Worm (Caenorhabditis elegans) whole organism, L1 larva: ENCODE data around the gene T23E7.6.

Source experiments
- C16A3.4 ChIP-seq: fragments of 150-350 bp; optimal IDR thresholded peaks from 2 replicates; lab custom pipeline; 2014; ENCODE audit warnings: missing biosample characterization, missing genetic modification characterization
- aha-1 ChIP-seq: fragments of 150-350 bp; optimal IDR thresholded peaks from 2 replicates; lab custom pipeline; 2014; ENCODE audit warnings: missing biosample characterization, missing genetic modification characterization
- ama-1 ChIP-seq: fragments of 150-350 bp; optimal IDR thresholded peaks from 2 replicates; lab custom pipeline; 2014
- ceh-8 ChIP-seq: fragments of 200-800 bp; sonication (Bioruptor generic); optimal IDR thresholded peaks from 2 replicates; lab custom pipeline; 2018; ENCODE audit warnings: mild to moderate bottlenecking, missing genetic modification characterization, moderate library complexity, missing compliant biosample characterization
- ceh-82 ChIP-seq, 3 experiments: fragments of 150-350 bp in 1 of 3; sonication (generic microtip) in 2 of 3; optimal IDR thresholded peaks; 2 replicates each; lab custom pipeline; 2014 to 2017; ENCODE audit warnings: missing biosample characterization in 3 of 3, missing genetic modification characterization in 3 of 3
- ceh-88 ChIP-seq: fragments of 200-800 bp; sonication (Bioruptor generic); IDR thresholded peaks from 2 replicates; pipeline ENCODE4 v1.3.6; 2022; ENCODE audit warnings: missing genetic modification characterization, missing compliant biosample characterization
- ces-1 ChIP-seq: fragments of 150-350 bp; optimal IDR thresholded peaks from 2 replicates; lab custom pipeline; 2014; ENCODE audit warnings: missing biosample characterization, missing genetic modification reagents, missing genetic modification characterization
- dsc-1 ChIP-seq: sonication (generic microtip); optimal IDR thresholded peaks from 2 replicates; lab custom pipeline; 2016; ENCODE audit warnings: mild to moderate bottlenecking, missing genetic modification characterization, missing compliant biosample characterization
- efl-1 ChIP-seq, 4 experiments: fragments of 150-350 bp; optimal IDR thresholded peaks in 3 of 4; peaks in 1 of 4; 1 replicate in 1 of 4; 2 replicates in 3 of 4; lab custom pipeline; 2014; ENCODE audit warnings: missing biosample characterization in 2 of 4, missing genetic modification characterization in 2 of 4, missing genetic modification reagents in 2 of 4
- efl-3 ChIP-seq: fragments of 200-800 bp; sonication (Bioruptor generic); optimal IDR thresholded peaks from 2 replicates; lab custom pipeline; 2018; ENCODE audit warnings: mild to moderate bottlenecking, missing genetic modification characterization, missing compliant biosample characterization
- egl-27 ChIP-seq, 2 experiments: fragments of 150-350 bp in 1 of 2; sonication (generic microtip); optimal IDR thresholded peaks; 3 replicates each; lab custom pipeline; 2017 to 2018; ENCODE audit warnings: missing biosample characterization in 2 of 2, missing genetic modification characterization in 2 of 2, missing genetic modification reagents in 2 of 2
- ets-5 ChIP-seq: fragments of 200-800 bp; sonication (Bioruptor generic); IDR thresholded peaks from 2 replicates; pipeline ENCODE4 v1.3.6; 2022; ENCODE audit warnings: missing genetic modification characterization, missing compliant biosample characterization
- fkh-8 ChIP-seq: sonication (generic microtip); optimal IDR thresholded peaks from 2 replicates; lab custom pipeline; 2016; ENCODE audit warnings: mild to moderate bottlenecking, missing genetic modification characterization, missing compliant biosample characterization
- fos-1 ChIP-seq: fragments of 150-350 bp; optimal IDR thresholded peaks from 2 replicates; lab custom pipeline; 2014; ENCODE audit warnings: missing biosample characterization, missing genetic modification characterization
- hlh-17 ChIP-seq: fragments of 200-800 bp; sonication (Bioruptor generic); optimal IDR thresholded peaks from 2 replicates; lab custom pipeline; 2018; ENCODE audit warnings: missing genetic modification characterization, mild to moderate bottlenecking, missing compliant biosample characterization, moderate library complexity, borderline replicate concordance
- hlh-4 ChIP-seq: sonication (generic microtip); optimal IDR thresholded peaks from 2 replicates; lab custom pipeline; 2016; ENCODE audit warnings: mild to moderate bottlenecking, missing genetic modification characterization, missing compliant biosample characterization
- hpl-2 ChIP-seq: fragments of 150-350 bp; optimal IDR thresholded peaks from 2 replicates; lab custom pipeline; 2014; ENCODE audit warnings: missing biosample characterization, missing genetic modification reagents, missing genetic modification characterization
- lin-15B ChIP-seq: fragments of 150-350 bp; sonication (generic microtip); optimal IDR thresholded peaks from 3 replicates; lab custom pipeline; 2014; ENCODE audit warnings: missing biosample characterization, missing genetic modification characterization
- lin-39 ChIP-seq: fragments of 150-350 bp; optimal IDR thresholded peaks from 2 replicates; lab custom pipeline; 2014; ENCODE audit warnings: missing biosample characterization, missing genetic modification reagents, missing genetic modification characterization
- lir-3 ChIP-seq: sonication (generic microtip); optimal IDR thresholded peaks from 2 replicates; lab custom pipeline; 2016; ENCODE audit warnings: mild to moderate bottlenecking, missing genetic modification characterization, moderate library complexity, missing compliant biosample characterization; ENCODE audit not compliant: poor library complexity
- lsy-2 ChIP-seq, 2 experiments: fragments of 150-350 bp; optimal IDR thresholded peaks; 2 replicates each; lab custom pipeline; 2014; ENCODE audit warnings: missing biosample characterization in 2 of 2, missing genetic modification characterization in 2 of 2
- mef-2 ChIP-seq: fragments of 150-350 bp; optimal IDR thresholded peaks from 2 replicates; lab custom pipeline; 2014; ENCODE audit warnings: missing biosample characterization, missing genetic modification characterization
- mep-1 ChIP-seq: fragments of 150-350 bp; optimal IDR thresholded peaks from 2 replicates; lab custom pipeline; 2014; ENCODE audit warnings: missing biosample characterization, missing genetic modification characterization
- nhr-11 ChIP-seq: fragments of 150-350 bp; optimal IDR thresholded peaks from 2 replicates; lab custom pipeline; 2014; ENCODE audit warnings: missing biosample characterization, missing genetic modification characterization
- nhr-19 ChIP-seq: fragments of 200-800 bp; sonication (Bioruptor generic); conservative IDR thresholded peaks from 2 replicates; pipeline ENCODE4 v1.3.6; 2022; ENCODE audit warnings: missing genetic modification characterization, missing compliant biosample characterization
- nhr-28 ChIP-seq: fragments of 150-350 bp; optimal IDR thresholded peaks from 2 replicates; lab custom pipeline; 2014; ENCODE audit warnings: missing biosample characterization, missing genetic modification characterization
- nhr-47 ChIP-seq: sonication (generic microtip); optimal IDR thresholded peaks from 2 replicates; lab custom pipeline; 2016; ENCODE audit warnings: mild to moderate bottlenecking, missing genetic modification characterization, moderate library complexity, missing compliant biosample characterization
- nhr-71 ChIP-seq: sonication (generic microtip); optimal IDR thresholded peaks from 2 replicates; lab custom pipeline; 2016; ENCODE audit warnings: mild to moderate bottlenecking, missing genetic modification characterization, moderate library complexity, missing compliant biosample characterization
- nhr-84 ChIP-seq: sonication (generic microtip); optimal IDR thresholded peaks from 2 replicates; lab custom pipeline; 2017; ENCODE audit warnings: missing biosample characterization, missing genetic modification characterization
- nhr-85 ChIP-seq: sonication (generic microtip); peaks from one replicate; lab custom pipeline; 2016; ENCODE audit warnings: missing genetic modification characterization, inconsistent platforms, missing compliant biosample characterization
- nhr-90 ChIP-seq: sonication (generic microtip); optimal IDR thresholded peaks from 2 replicates; lab custom pipeline; 2016; ENCODE audit warnings: mild to moderate bottlenecking, missing genetic modification characterization, missing compliant biosample characterization; ENCODE audit not compliant: poor library complexity
- pax-3 ChIP-seq: fragments of 200-800 bp; sonication (Bioruptor generic); optimal IDR thresholded peaks from 2 replicates; lab custom pipeline; 2018; ENCODE audit warnings: mild to moderate bottlenecking, missing genetic modification characterization, moderate library complexity, missing compliant biosample characterization
- snu-23 ChIP-seq: sonication (generic microtip); optimal IDR thresholded peaks from 2 replicates; lab custom pipeline; 2016; ENCODE audit warnings: missing genetic modification characterization, missing compliant biosample characterization
- sox-4 ChIP-seq: sonication (generic microtip); optimal IDR thresholded peaks from 2 replicates; lab custom pipeline; 2016; ENCODE audit warnings: missing genetic modification characterization, missing compliant biosample characterization
- sptf-1 ChIP-seq: fragments of 150-350 bp; optimal IDR thresholded peaks from 2 replicates; lab custom pipeline; 2014; ENCODE audit warnings: missing biosample characterization, missing genetic modification characterization
- sup-37 ChIP-seq: fragments of 200-800 bp; sonication (Bioruptor generic); optimal IDR thresholded peaks from 2 replicates; lab custom pipeline; 2018; ENCODE audit warnings: mild to moderate bottlenecking, missing genetic modification characterization, missing compliant biosample characterization
- swsn-7 ChIP-seq: sonication (generic microtip); optimal IDR thresholded peaks from 2 replicates; lab custom pipeline; 2016; ENCODE audit warnings: missing genetic modification characterization, missing compliant biosample characterization
- tbx-2 ChIP-seq: sonication (generic microtip); optimal IDR thresholded peaks from 2 replicates; lab custom pipeline; 2016; ENCODE audit warnings: missing genetic modification characterization, missing compliant biosample characterization
- tlp-1 ChIP-seq: fragments of 150-350 bp; optimal IDR thresholded peaks from 2 replicates; lab custom pipeline; 2014; ENCODE audit warnings: missing biosample characterization, missing genetic modification characterization
- unc-130 ChIP-seq: fragments of 150-350 bp; optimal IDR thresholded peaks from 2 replicates; lab custom pipeline; 2017; ENCODE audit warnings: missing biosample characterization, missing genetic modification characterization, inconsistent platforms
- unc-62 ChIP-seq: fragments of 150-350 bp; optimal IDR thresholded peaks from 2 replicates; lab custom pipeline; 2014; ENCODE audit warnings: missing biosample characterization, missing genetic modification reagents, missing genetic modification characterization
- unc-98 ChIP-seq: fragments of 200-800 bp; sonication (Bioruptor generic); IDR thresholded peaks from 2 replicates; pipeline ENCODE4 v1.3.6; 2022; ENCODE audit warnings: missing genetic modification characterization, missing compliant biosample characterization
- ztf-11 ChIP-seq, 2 experiments: sonication (generic microtip); optimal IDR thresholded peaks; 2 replicates each; lab custom pipeline; 2016 to 2017; ENCODE audit warnings: missing genetic modification characterization in 2 of 2, missing biosample characterization in 1 of 2, missing compliant biosample characterization in 1 of 2
- ztf-4 ChIP-seq: fragments of 150-350 bp; optimal IDR thresholded peaks from 2 replicates; lab custom pipeline; 2014; ENCODE audit warnings: missing biosample characterization, missing genetic modification characterization

T23E7.6 gene

DNA sequence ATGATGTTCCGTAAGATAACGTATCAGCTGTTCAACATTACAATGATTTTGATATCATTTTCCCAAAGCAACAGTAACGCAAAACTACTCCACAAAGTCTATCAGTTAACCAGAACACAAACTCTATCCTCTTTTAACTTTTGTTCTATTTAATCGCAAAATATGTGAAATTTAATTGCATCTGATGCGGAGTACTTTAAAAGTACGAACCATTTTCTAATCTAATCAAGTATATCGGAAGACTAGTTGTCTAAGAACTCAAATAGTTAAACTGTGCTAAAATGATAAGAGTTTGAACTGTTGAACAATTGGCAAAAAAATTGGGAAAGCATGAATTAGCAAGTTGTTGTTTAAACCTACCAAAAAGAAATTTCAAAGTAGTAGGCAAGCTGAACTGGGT is 3.1 kb downstream of the T23E7.6 start:
- TF ChIP-seq mep-1 (tag; lab: Kevin White, UChicago) = no peak
- TF ChIP-seq egl-27 (tag; optimal IDR thresholded peaks at IDR 0.05; lab: Kevin White, UChicago) = no peak
- TF ChIP-seq dsc-1 (tag; lab: Kevin White, UChicago) = no peak
- no peak for TF ChIP-seq lsy-2 (tag; optimal IDR thresholded peaks at IDR 0.05; lab: Kevin White, UChicago)
- no peak for TF ChIP-seq lin-15B (tag; lab: Kevin White, UChicago)
- TF ChIP-seq ztf-4 (tag; lab: Kevin White, UChicago) = no peak
- TF ChIP-seq nhr-85 = no peak
- TF ChIP-seq ets-5 = no peak
- TF ChIP-seq snu-23 (GFP tag; lab: Kevin White, UChicago) = no peak
- no peak for TF ChIP-seq fkh-8
- TF ChIP-seq tlp-1 (tag; lab: Kevin White, UChicago) = no peak
- TF ChIP-seq unc-130 = no peak
- TF ChIP-seq hlh-17 (GFP tag; lab: Kevin White, UChicago) = no peak

DNA sequence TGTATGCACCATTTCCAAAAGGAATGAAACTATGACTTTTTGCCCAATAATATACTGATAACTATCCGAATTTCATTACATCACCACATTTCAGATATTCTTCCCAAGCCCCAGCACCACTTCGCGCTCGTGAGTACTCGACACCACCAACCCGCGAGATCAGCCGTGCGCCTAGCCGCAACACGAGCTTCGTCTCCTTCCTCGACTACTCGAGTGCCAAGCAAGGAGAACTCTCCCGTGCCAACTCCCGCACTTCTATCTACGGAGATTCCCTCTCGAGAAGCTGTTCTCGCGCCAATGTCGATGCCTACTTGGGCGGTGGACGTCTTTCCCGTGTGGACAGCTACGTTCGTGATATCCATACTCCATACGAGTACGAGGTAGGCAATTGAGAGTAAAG is 7.9 kb downstream of the T23E7.6 start:
- no peak for TF ChIP-seq nhr-85
- no peak for TF ChIP-seq efl-1 (optimal IDR thresholded peaks at IDR 0.05; lab: Kevin White, UChicago)
- peak in 1 of 2 experiments; percentile 89 for TF ChIP-seq efl-1 (GFP tag; optimal IDR thresholded peaks at IDR 0.05 in 1 of 2; lab: Kevin White, UChicago)
- TF ChIP-seq, all 84 proteins: peak for 1

DNA sequence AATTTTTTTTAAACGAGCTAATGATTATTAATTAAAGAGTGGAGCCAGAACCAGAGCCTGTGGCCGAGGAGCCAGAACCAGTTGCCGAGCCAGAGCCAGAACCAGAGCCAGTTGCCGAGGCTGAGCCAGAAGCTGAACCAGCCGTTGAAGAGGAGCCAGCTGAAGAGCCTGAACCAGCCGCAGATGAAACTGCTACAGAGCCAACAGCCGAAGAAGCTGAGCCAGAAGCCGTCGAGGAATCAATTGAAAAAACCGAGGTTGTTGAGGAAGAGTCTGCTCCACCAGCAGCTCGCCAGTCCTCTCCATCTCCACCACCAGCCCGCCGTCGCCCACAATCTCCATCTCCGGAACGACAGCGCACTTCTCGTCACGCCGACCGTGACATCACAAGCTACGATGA is 8.9 kb downstream of the T23E7.6 start:
- no peak for TF ChIP-seq hpl-2
- no peak for TF ChIP-seq efl-3 (GFP tag; lab: Kevin White, UChicago)
- no peak for TF ChIP-seq lin-15B (tag; lab: Kevin White, UChicago)
- TF ChIP-seq aha-1 (tag; lab: Kevin White, UChicago) = no peak
- TF ChIP-seq nhr-84 (tag; lab: Kevin White, UChicago) = no peak
- TF ChIP-seq ama-1 = no peak
- no peak for TF ChIP-seq nhr-47 (tag; lab: Kevin White, UChicago)
- TF ChIP-seq ces-1 (GFP tag; lab: Kevin White, UChicago) = no peak
- TF ChIP-seq, all 84 proteins: peak for 0

DNA sequence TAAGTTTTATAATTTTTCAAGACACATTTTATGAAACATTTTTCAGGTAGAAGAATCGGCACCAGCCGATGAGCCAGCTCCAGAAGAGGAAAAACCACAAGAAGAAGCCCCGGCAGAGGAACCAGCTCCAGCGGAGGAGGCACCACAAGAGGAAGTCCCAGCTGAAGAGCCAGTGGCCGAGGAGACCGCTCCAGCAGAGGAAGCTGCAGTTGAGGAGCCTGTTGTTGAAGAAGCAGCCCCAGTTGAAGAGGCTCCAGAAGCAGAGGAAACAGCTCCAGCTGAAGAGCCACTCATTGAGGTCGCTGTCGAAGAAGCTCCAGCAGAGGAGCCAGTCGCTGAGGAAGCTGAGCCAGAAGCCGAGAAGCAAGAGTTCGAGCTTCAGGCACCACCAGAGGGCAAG is 10.3 kb downstream of the T23E7.6 start:
- TF ChIP-seq swsn-7 (tag; lab: Kevin White, UChicago) = no peak

DNA sequence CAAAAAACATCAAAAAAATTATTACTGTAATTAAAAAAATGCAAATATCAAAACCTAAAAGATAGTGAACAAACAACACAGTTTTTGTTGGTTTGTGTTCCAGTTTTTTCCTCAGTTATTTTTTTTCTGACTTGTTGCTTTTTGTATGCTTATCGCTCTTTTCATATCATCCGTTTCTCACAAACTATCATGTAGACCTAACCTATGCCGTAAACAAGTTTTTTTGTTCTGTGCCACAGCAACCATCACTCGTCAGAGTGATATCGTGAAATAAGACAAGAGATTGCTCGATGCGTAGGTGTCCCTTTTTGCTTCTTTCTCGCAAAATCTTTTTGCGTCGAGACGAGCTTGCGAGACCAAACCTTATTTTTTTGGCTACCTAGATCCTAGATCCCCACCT is 12.4 kb downstream of the T23E7.6 start:
- no peak for TF ChIP-seq ztf-11 (tag; optimal IDR thresholded peaks at IDR 0.05; lab: Kevin White, UChicago)
- TF ChIP-seq hlh-4 = no peak
- TF ChIP-seq lin-39 = no peak
- no peak for TF ChIP-seq fos-1
- no peak for TF ChIP-seq nhr-90
- TF ChIP-seq nhr-71 = no peak
- TF ChIP-seq ceh-88 = no peak
- TF ChIP-seq nhr-19 (GFP tag; lab: Robert Waterston, UW) = no peak
- TF ChIP-seq unc-98 (GFP tag; lab: Robert Waterston, UW) = no peak

DNA sequence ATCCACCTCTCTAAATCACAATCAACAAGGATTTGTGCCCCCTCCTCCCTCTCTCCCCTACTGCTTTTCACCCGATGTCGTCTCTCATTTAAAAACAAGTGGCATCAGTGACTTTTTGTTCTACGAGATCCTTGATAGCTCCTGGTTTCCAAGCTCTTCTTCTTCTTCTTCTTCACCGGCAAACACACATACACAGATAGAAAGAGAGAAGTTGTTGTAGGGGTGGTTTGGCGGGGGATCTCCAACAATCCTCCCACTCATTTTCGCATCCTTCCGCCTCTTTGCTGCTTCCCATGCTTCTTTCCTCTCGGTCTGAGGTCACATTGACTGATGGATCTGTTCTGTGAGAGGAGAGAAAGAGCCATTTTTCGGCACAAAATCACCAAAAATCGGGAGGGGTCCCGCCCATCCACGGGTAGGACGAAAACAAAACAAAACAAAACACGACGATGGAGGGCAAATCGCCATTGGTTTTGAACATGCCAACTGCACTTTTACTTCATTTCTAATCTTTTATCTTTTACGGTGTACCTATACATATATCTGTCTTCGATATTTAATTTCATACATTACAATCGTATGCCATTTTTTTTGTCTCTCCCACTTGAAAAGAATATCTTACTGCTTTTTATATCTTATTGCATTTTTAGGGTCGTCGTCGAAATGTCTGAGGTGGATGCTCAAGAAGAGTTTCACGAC is 14.1 kb downstream of the T23E7.6 start, which contains the start of gene T23E7.2:
Gene T23E7.2, plus strand, starts transcription at position 649 of the 699 bp plus-strand sequence.
- TF ChIP-seq ceh-88 (no peak), tlp-1 (tag; lab: Kevin White, UChicago) (no peak), tbx-2 (tag; lab: Kevin White, UChicago) (no peak), ceh-8 (GFP tag; lab: Kevin White, UChicago) (no peak), dsc-1 (tag; lab: Kevin White, UChicago) (peak; percentile 19), ceh-82 (tag; optimal IDR thresholded peaks at IDR 0.05; lab: Kevin White, UChicago) (no peak), nhr-71 (peak; percentile 52), pax-3 (tag; lab: Kevin White, UChicago) (no peak), sptf-1 (no peak), nhr-28 (tag; lab: Kevin White, UChicago) (no peak), lir-3 (tag; lab: Kevin White, UChicago) (no peak), nhr-11 (tag; lab: Kevin White, UChicago) (no peak), unc-62 (GFP tag; lab: Kevin White, UChicago) (no peak), snu-23 (GFP tag; lab: Kevin White, UChicago) (peak; percentile 23), mef-2 (tag; lab: Kevin White, UChicago) (no peak), sup-37 (GFP tag; lab: Kevin White, UChicago) (no peak), sox-4 (tag; lab: Kevin White, UChicago) (no peak), mep-1 (tag; lab: Kevin White, UChicago) (no peak), C16A3.4 (tag; lab: Kevin White, UChicago) (no peak)
